Worm (Caenorhabditis elegans): ENCODE results near the gene Y67D2.2.

DNA sequence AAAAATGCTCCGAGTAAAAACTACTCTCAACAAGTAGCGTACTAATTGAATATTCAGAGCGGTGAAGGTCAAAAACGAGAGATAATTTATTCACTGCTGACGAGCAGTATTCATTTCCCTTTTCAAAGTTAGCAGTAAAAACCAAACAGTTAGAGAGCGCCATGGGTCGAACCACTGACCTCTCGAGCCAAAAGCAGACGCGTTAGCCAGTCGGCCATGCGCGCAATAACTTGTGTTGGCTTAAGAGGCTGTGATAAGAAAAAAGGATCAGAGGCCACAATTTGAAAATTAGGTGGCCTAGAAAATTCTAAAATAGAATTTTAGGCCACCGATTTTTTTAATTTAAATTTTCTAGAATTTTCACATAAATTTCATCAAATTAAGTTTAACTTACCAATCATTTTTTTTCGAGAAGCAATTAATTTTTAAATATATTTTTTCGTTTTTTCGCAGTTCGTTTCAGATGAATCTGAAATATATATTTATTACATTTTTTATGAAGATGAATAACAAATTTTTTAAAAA, 42.1 kb downstream of the Y67D2.2 start, which contains the start of gene sms-3:
- no peak for TF ChIP-seq snpc-4 (tag; optimal IDR thresholded peaks at IDR 0.05)
- no peak for TF ChIP-seq unc-62 (GFP tag; optimal IDR thresholded peaks at IDR 0.05)
- TF ChIP-seq ztf-11 (tag; optimal IDR thresholded peaks at IDR 0.05), result no peak
- TF ChIP-seq pha-4 (tag; optimal IDR thresholded peaks at IDR 0.05), result no peak
- TF ChIP-seq mep-1 (tag; optimal IDR thresholded peaks at IDR 0.05), result no peak
- TF ChIP-seq nhr-2 (tag; optimal IDR thresholded peaks at IDR 0.05), result no peak
- TF ChIP-seq nhr-12 (tag; optimal IDR thresholded peaks at IDR 0.05), result no peak
- TF ChIP-seq nhr-76 (tag; optimal IDR thresholded peaks at IDR 0.05), result no peak
- TF ChIP-seq bed-3 (GFP tag; optimal IDR thresholded peaks at IDR 0.05), result no peak
- TF ChIP-seq nhr-237 (tag; optimal IDR thresholded peaks at IDR 0.05), result no peak
- no peak for TF ChIP-seq lsy-2 (tag; optimal IDR thresholded peaks at IDR 0.05)
